Worm (Caenorhabditis elegans) whole organism, early embryonic: ENCODE results near the gene hrg-5.
A peak's percentile ranks its signal among the peaks of the same experiment; 100 is the strongest.

Experiments used
- B0310.2 ChIP-seq: sonication (generic microtip); optimal IDR thresholded peaks from 2 replicates; lab custom pipeline; 2016; ENCODE audit warnings: mild to moderate bottlenecking, missing genetic modification characterization, missing compliant biosample characterization
- F13C5.2 ChIP-seq: sonication (generic microtip); optimal IDR thresholded peaks from 2 replicates; lab custom pipeline; 2017; ENCODE audit warnings: mild to moderate bottlenecking, missing genetic modification characterization, inconsistent platforms, missing compliant biosample characterization
- aly-1 ChIP-seq: sonication (generic microtip); optimal IDR thresholded peaks from 2 replicates; lab custom pipeline; 2016; ENCODE audit warnings: missing genetic modification characterization, missing compliant biosample characterization
- ama-1 ChIP-seq: fragments of 150-350 bp; optimal IDR thresholded peaks from 2 replicates; lab custom pipeline; 2014
- ceh-13 ChIP-seq: fragments of 200-800 bp; sonication (Bioruptor generic); optimal IDR thresholded peaks from 2 replicates; lab custom pipeline; 2018; ENCODE audit warnings: mild to moderate bottlenecking, missing genetic modification characterization, missing compliant biosample characterization
- ceh-36 ChIP-seq: sonication (generic microtip); optimal IDR thresholded peaks from 2 replicates; lab custom pipeline; 2016; ENCODE audit warnings: missing genetic modification characterization, inconsistent platforms, missing compliant biosample characterization
- ets-7 ChIP-seq: sonication (generic microtip); optimal IDR thresholded peaks from 2 replicates; lab custom pipeline; 2016; ENCODE audit warnings: missing genotype, missing genetic modification characterization, missing compliant biosample characterization
- flt-1 ChIP-seq: fragments of 200-800 bp; sonication (Bioruptor generic); IDR thresholded peaks from 2 replicates; pipeline ENCODE4 v1.3.6; 2022; ENCODE audit warnings: missing genetic modification characterization, missing compliant biosample characterization
- hmbx-1 ChIP-seq: sonication (generic microtip); optimal IDR thresholded peaks from 2 replicates; lab custom pipeline; 2016; ENCODE audit warnings: mild to moderate bottlenecking, missing genetic modification characterization, missing compliant biosample characterization
- hmg-4 ChIP-seq: fragments of 200-800 bp; sonication (Bioruptor generic); optimal IDR thresholded peaks from 2 replicates; lab custom pipeline; 2018; ENCODE audit warnings: mild to moderate bottlenecking, missing genetic modification characterization, missing compliant biosample characterization
- hnd-1 ChIP-seq: sonication (generic microtip); optimal IDR thresholded peaks from 2 replicates; lab custom pipeline; 2016; ENCODE audit warnings: missing genetic modification characterization, missing compliant biosample characterization
- pes-1 ChIP-seq: fragments of 200-800 bp; sonication (Bioruptor generic); IDR thresholded peaks from 2 replicates; pipeline ENCODE4 v1.3.6; 2022; ENCODE audit warnings: missing genetic modification reagents, missing genetic modification characterization, missing compliant biosample characterization
- scrt-1 ChIP-seq: fragments of 200-800 bp; sonication (Bioruptor generic); IDR thresholded peaks from 2 replicates; pipeline ENCODE4 v1.3.6; 2022; ENCODE audit warnings: missing genetic modification characterization, missing compliant biosample characterization
- sea-1 ChIP-seq: fragments of 200-800 bp; sonication (Bioruptor generic); conservative IDR thresholded peaks from 2 replicates; pipeline ENCODE4 v1.3.6; 2022; ENCODE audit warnings: missing genetic modification characterization, missing compliant biosample characterization
- tbx-11 ChIP-seq: fragments of 200-800 bp; sonication (Bioruptor generic); IDR thresholded peaks from 2 replicates; pipeline ENCODE4 v1.3.6; 2022; ENCODE audit warnings: missing genetic modification characterization, missing compliant biosample characterization
- tbx-37 ChIP-seq: fragments of 200-800 bp; sonication (Bioruptor generic); conservative IDR thresholded peaks from 2 replicates; pipeline ENCODE4 v1.3.6; 2022; ENCODE audit warnings: missing genetic modification reagents, missing genetic modification characterization, missing compliant biosample characterization
- tra-4 ChIP-seq: sonication (generic microtip); optimal IDR thresholded peaks from 2 replicates; lab custom pipeline; 2017; ENCODE audit warnings: missing genetic modification characterization, missing compliant biosample characterization

The hrg-5 gene

ce11 chrIV:11036222-11036621, 7.0 kb upstream of the hrg-5 start, which contains the start of gene fkb-1:
Gene fkb-1 (plus strand): TSS chrIV:11036582.
- TF ChIP-seq ama-1 (no peak), F13C5.2 (tag; lab: Kevin White, UChicago) (peak; percentile 8), hnd-1 (tag; lab: Kevin White, UChicago) (no peak), hmbx-1 (tag; lab: Kevin White, UChicago) (no peak), tbx-11 (GFP tag; lab: Robert Waterston, UW) (no peak), tbx-37 (GFP tag; lab: Robert Waterston, UW) (no peak)

DNA sequence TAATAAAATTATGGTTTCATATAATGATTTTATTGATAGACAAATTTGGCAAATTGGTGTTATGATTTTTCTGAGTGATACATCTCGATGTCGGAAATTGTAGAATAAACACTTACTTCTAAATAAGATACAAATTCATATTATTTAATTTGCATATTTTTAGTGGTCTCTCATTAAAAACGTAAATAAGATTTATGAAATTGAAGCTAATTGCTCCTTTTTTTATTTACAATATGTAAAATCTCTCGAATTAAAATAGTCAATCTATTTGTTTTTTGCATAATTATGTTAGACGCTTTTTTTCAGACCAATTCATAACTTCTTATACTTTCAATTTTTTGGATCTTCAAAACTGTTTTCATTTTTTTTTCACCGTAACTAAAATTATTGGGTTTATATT, 3.1 kb upstream of the hrg-5 start, which contains the start of gene hrg-6:
Gene hrg-6, plus strand, starts transcription at position 301 of the 400 bp plus-strand sequence.
- TF ChIP-seq B0310.2 (tag; lab: Kevin White, UChicago) = no peak
- TF ChIP-seq hmbx-1 (tag; lab: Kevin White, UChicago) = no peak
- no peak for TF ChIP-seq ets-7
- no peak for TF ChIP-seq hnd-1 (tag; lab: Kevin White, UChicago)
- no peak for TF ChIP-seq pes-1 (GFP tag; lab: Robert Waterston, UW)
- TF ChIP-seq aly-1 (tag; lab: Kevin White, UChicago) = no peak
- TF ChIP-seq tra-4 (tag; lab: Kevin White, UChicago) = no peak
- no peak for TF ChIP-seq ceh-36
- no peak for TF ChIP-seq hmg-4
- no peak for TF ChIP-seq sea-1 (GFP tag; lab: Robert Waterston, UW)
- TF ChIP-seq scrt-1 (GFP tag; lab: Robert Waterston, UW) = no peak
- TF ChIP-seq ceh-13 (GFP tag; lab: Kevin White, UChicago) = no peak
- TF ChIP-seq F13C5.2 (tag; lab: Kevin White, UChicago) = no peak
- no peak for TF ChIP-seq tbx-11 (GFP tag; lab: Robert Waterston, UW)
- no peak for TF ChIP-seq flt-1 (GFP tag; lab: Robert Waterston, UW)

ce11 chrIV:11031640-11032039, 2.4 kb upstream of the hrg-5 start:
- TF ChIP-seq B0310.2 (tag; lab: Kevin White, UChicago) (no peak), scrt-1 (GFP tag; lab: Robert Waterston, UW) (no peak), hmbx-1 (tag; lab: Kevin White, UChicago) (no peak), ama-1 (no peak), tbx-37 (GFP tag; lab: Robert Waterston, UW) (no peak), aly-1 (tag; lab: Kevin White, UChicago) (no peak), flt-1 (GFP tag; lab: Robert Waterston, UW) (no peak), hnd-1 (tag; lab: Kevin White, UChicago) (no peak), ets-7 (no peak), ceh-36 (no peak), pes-1 (GFP tag; lab: Robert Waterston, UW) (no peak), ceh-13 (GFP tag; lab: Kevin White, UChicago) (no peak)

ce11 chrIV:11030893-11031292, 1.7 kb upstream of the hrg-5 start, which contains the start of gene hrg-4:
Gene hrg-4 (minus strand): TSS chrIV:11030993.
- TF ChIP-seq flt-1 (GFP tag; lab: Robert Waterston, UW) (no peak), B0310.2 (tag; lab: Kevin White, UChicago) (no peak), pes-1 (GFP tag; lab: Robert Waterston, UW) (no peak), F13C5.2 (tag; lab: Kevin White, UChicago) (no peak), ama-1 (no peak), ets-7 (no peak), tbx-11 (GFP tag; lab: Robert Waterston, UW) (no peak), tbx-37 (GFP tag; lab: Robert Waterston, UW) (no peak), tra-4 (tag; lab: Kevin White, UChicago) (no peak), hmbx-1 (tag; lab: Kevin White, UChicago) (no peak), ceh-36 (no peak), aly-1 (tag; lab: Kevin White, UChicago) (no peak), hnd-1 (tag; lab: Kevin White, UChicago) (no peak), ceh-13 (GFP tag; lab: Kevin White, UChicago) (no peak), hmg-4 (no peak), sea-1 (GFP tag; lab: Robert Waterston, UW) (no peak), scrt-1 (GFP tag; lab: Robert Waterston, UW) (no peak)

- TF ChIP-seq ceh-13 (GFP tag; lab: Kevin White, UChicago) = no peak
- TF ChIP-seq B0310.2 (tag; lab: Kevin White, UChicago) = no peak
- TF ChIP-seq aly-1 (tag; lab: Kevin White, UChicago) = no peak
- TF ChIP-seq sea-1 (GFP tag; lab: Robert Waterston, UW) = no peak
- TF ChIP-seq ets-7 = no peak
- TF ChIP-seq tbx-37 (GFP tag; lab: Robert Waterston, UW) = no peak
- TF ChIP-seq tbx-11 (GFP tag; lab: Robert Waterston, UW) = no peak
- no peak for TF ChIP-seq flt-1 (GFP tag; lab: Robert Waterston, UW)
- no peak for TF ChIP-seq F13C5.2 (tag; lab: Kevin White, UChicago)
- no peak for TF ChIP-seq tra-4 (tag; lab: Kevin White, UChicago)
- TF ChIP-seq hnd-1 (tag; lab: Kevin White, UChicago) = no peak
- TF ChIP-seq scrt-1 (GFP tag; lab: Robert Waterston, UW) = no peak
- no peak for TF ChIP-seq pes-1 (GFP tag; lab: Robert Waterston, UW)
Measured at ce11 chrIV:11030117-11030516, 889 bp upstream of the hrg-5 start.

ce11 chrIV:11027560-11027959, 1.7 kb downstream of the hrg-5 start:
- no peak for TF ChIP-seq aly-1 (tag; lab: Kevin White, UChicago)
- no peak for TF ChIP-seq F13C5.2 (tag; lab: Kevin White, UChicago)
- no peak for TF ChIP-seq ceh-13 (GFP tag; lab: Kevin White, UChicago)
- peak; percentile 88 for TF ChIP-seq ama-1
- TF ChIP-seq tbx-11 (GFP tag; lab: Robert Waterston, UW) = no peak
- no peak for TF ChIP-seq B0310.2 (tag; lab: Kevin White, UChicago)
- no peak for TF ChIP-seq hnd-1 (tag; lab: Kevin White, UChicago)
- TF ChIP-seq pes-1 (GFP tag; lab: Robert Waterston, UW) = 0 out of 2 replicates have a peak, but pooled peaks have one; percentile 42
- peak; percentile 48 for TF ChIP-seq hmg-4
- TF ChIP-seq flt-1 (GFP tag; lab: Robert Waterston, UW) = peak; percentile 20; the same call in 1 of the 2 replicates
- TF ChIP-seq tra-4 (tag; lab: Kevin White, UChicago) = peak; percentile 7
- no peak for TF ChIP-seq hmbx-1 (tag; lab: Kevin White, UChicago)
- TF ChIP-seq tbx-37 (GFP tag; lab: Robert Waterston, UW) = no peak
- peak; percentile 13 for TF ChIP-seq ets-7
- TF ChIP-seq sea-1 (GFP tag; lab: Robert Waterston, UW) = no peak
- TF ChIP-seq ceh-36 = peak; percentile 25
- no peak for TF ChIP-seq scrt-1 (GFP tag; lab: Robert Waterston, UW)
